Fruit fly (Drosophila melanogaster) whole organism, embryonic: Measurements from ENCODE around the gene CG42676.

Experiments used
- Adf1 ChIP-seq: fragments of 200-800 bp; sonication (Bioruptor generic); IDR thresholded peaks from 2 replicates; pipeline ENCODE4 v1.3.6; 2022; ENCODE audit warnings: missing biosample characterization, missing genetic modification characterization
- Bgb ChIP-seq: fragments of 200-800 bp; sonication (Bioruptor generic); IDR thresholded peaks from 2 replicates; pipeline ENCODE4 v1.3.6; 2022; ENCODE audit warnings: missing biosample characterization, missing genetic modification characterization; ENCODE audit not compliant: partially characterized antibody
- Blimp-1 ChIP-seq: fragments of 200-800 bp; sonication (Bioruptor generic); optimal IDR thresholded peaks from 3 replicates; lab custom pipeline; 2018; ENCODE audit warnings: missing biosample characterization, missing genetic modification characterization, mild to moderate bottlenecking, moderate library complexity, missing genetic modification reagents
- CG1024 ChIP-seq: fragments of 200-800 bp; sonication (Bioruptor generic); IDR thresholded peaks from 2 replicates; pipeline ENCODE4 v1.3.6; 2022; ENCODE audit warnings: missing biosample characterization, missing genetic modification characterization
- CG10979 ChIP-seq: fragments of 200-800 bp; sonication (Bioruptor generic); optimal IDR thresholded peaks from 2 replicates; lab custom pipeline; 2018; ENCODE audit warnings: missing biosample characterization, mild to moderate bottlenecking, missing genetic modification characterization, moderate library complexity
- CG11247 ChIP-seq: fragments of 200-800 bp; sonication (Bioruptor generic); IDR thresholded peaks from 2 replicates; pipeline ENCODE4 v1.3.6; 2022; ENCODE audit warnings: missing biosample characterization, missing genetic modification characterization
- CG12391 ChIP-seq: fragments of 200-800 bp; sonication (Bioruptor generic); optimal IDR thresholded peaks from 3 replicates; lab custom pipeline; 2018; ENCODE audit warnings: missing biosample characterization, mild to moderate bottlenecking, missing genetic modification characterization, moderate library complexity
- CG12942 ChIP-seq: fragments of 200-800 bp; sonication (Bioruptor generic); optimal IDR thresholded peaks from 3 replicates; lab custom pipeline; 2016; ENCODE audit warnings: missing biosample characterization, missing genetic modification characterization
- CG14050 ChIP-seq: fragments of 200-800 bp; sonication (Bioruptor generic); IDR thresholded peaks from 3 replicates; pipeline ENCODE4 v1.3.6; 2022; ENCODE audit warnings: missing biosample characterization, missing genetic modification characterization
- CG15073 ChIP-seq: fragments of 200-800 bp; sonication (Bioruptor generic); optimal IDR thresholded peaks from 2 replicates; lab custom pipeline; 2016; ENCODE audit warnings: missing biosample characterization, missing genetic modification characterization
- CG3281 ChIP-seq: fragments of 200-800 bp; sonication (Bioruptor generic); optimal IDR thresholded peaks from 3 replicates; lab custom pipeline; 2017; ENCODE audit warnings: missing biosample characterization, mild to moderate bottlenecking, missing genetic modification characterization
- CrebB ChIP-seq: fragments of 200-800 bp; sonication (Bioruptor generic); optimal IDR thresholded peaks from 3 replicates; lab custom pipeline; 2018; ENCODE audit warnings: missing biosample characterization, mild to moderate bottlenecking, missing genetic modification characterization
- D19A ChIP-seq: fragments of 200-800 bp; optimal IDR thresholded peaks from 3 replicates; lab custom pipeline; 2019; ENCODE audit warnings: missing biosample characterization, mild to moderate bottlenecking, missing genetic modification characterization, moderate library complexity
- Dbx ChIP-seq: fragments of 200-800 bp; sonication (Bioruptor generic); IDR thresholded peaks from 3 replicates; pipeline ENCODE4 v1.3.6; 2022; ENCODE audit warnings: missing biosample characterization, missing genetic modification characterization
- Dp ChIP-seq: fragments of 200-800 bp; sonication (Bioruptor generic); optimal IDR thresholded peaks from 2 replicates; lab custom pipeline; 2018; ENCODE audit warnings: missing biosample characterization, mild to moderate bottlenecking, missing genetic modification characterization, moderate library complexity
- H15 ChIP-seq: fragments of 200-800 bp; sonication (Bioruptor generic); IDR thresholded peaks from 3 replicates; pipeline ENCODE4 v1.3.6; 2022; ENCODE audit warnings: missing biosample characterization, missing genetic modification characterization
- Hand ChIP-seq: fragments of 200-800 bp; sonication (Bioruptor generic); optimal IDR thresholded peaks from 2 replicates; lab custom pipeline; 2017; ENCODE audit warnings: mild to moderate bottlenecking, missing biosample characterization, missing genetic modification reagents, missing genetic modification characterization
- HmgD ChIP-seq: fragments of 200-800 bp; sonication (Bioruptor generic); optimal IDR thresholded peaks from 3 replicates; lab custom pipeline; 2016; ENCODE audit warnings: missing biosample characterization, missing genetic modification characterization
- NFAT ChIP-seq: fragments of 200-800 bp; sonication (Bioruptor generic); IDR thresholded peaks from 2 replicates; pipeline ENCODE4 v1.3.6; 2022; ENCODE audit warnings: missing biosample characterization, missing genetic modification characterization
- Nf-YA ChIP-seq: fragments of 200-800 bp; sonication (Bioruptor generic); IDR thresholded peaks from 2 replicates; pipeline ENCODE4 v1.3.6; 2022; ENCODE audit warnings: missing biosample characterization, missing genetic modification characterization
- Nf-YC ChIP-seq: fragments of 200-800 bp; optimal IDR thresholded peaks from 3 replicates; lab custom pipeline; 2019; ENCODE audit warnings: missing biosample characterization, mild to moderate bottlenecking, missing genetic modification characterization, moderate library complexity
- Oaz ChIP-seq: fragments of 200-800 bp; sonication (Bioruptor generic); IDR thresholded peaks from 2 replicates; pipeline ENCODE4 v1.3.6; 2022; ENCODE audit warnings: missing biosample characterization, missing genetic modification characterization
- Sox102F ChIP-seq: fragments of 200-800 bp; sonication (Bioruptor generic); optimal IDR thresholded peaks from 2 replicates; lab custom pipeline; 2018; ENCODE audit warnings: missing biosample characterization, mild to moderate bottlenecking, missing genetic modification characterization, moderate library complexity
- Spps ChIP-seq: fragments of 200-800 bp; sonication (Bioruptor generic); optimal IDR thresholded peaks from 2 replicates; lab custom pipeline; 2018; ENCODE audit warnings: missing biosample characterization, mild to moderate bottlenecking, missing genetic modification characterization
- ab ChIP-seq: fragments of 200-800 bp; sonication (Bioruptor generic); optimal IDR thresholded peaks from 2 replicates; lab custom pipeline; 2016; ENCODE audit warnings: missing biosample characterization, missing genetic modification characterization
- az2 ChIP-seq: fragments of 200-800 bp; sonication (Bioruptor generic); optimal IDR thresholded peaks from 3 replicates; lab custom pipeline; 2016; ENCODE audit warnings: missing biosample characterization, missing genetic modification characterization
- bowl ChIP-seq: fragments of 200-800 bp; sonication (Bioruptor generic); IDR thresholded peaks from 2 replicates; pipeline ENCODE4 v1.3.6; 2022; ENCODE audit warnings: missing biosample characterization, missing genetic modification characterization
- chif ChIP-seq, 2 experiments: fragments of 200-800 bp; sonication (Bioruptor generic); optimal IDR thresholded peaks; 3 replicates each; lab custom pipeline; 2016; ENCODE audit warnings: missing biosample characterization in 2 of 2, missing genetic modification characterization in 2 of 2
- chn ChIP-seq: fragments of 200-800 bp; sonication (Bioruptor generic); optimal IDR thresholded peaks from 2 replicates; lab custom pipeline; 2016; ENCODE audit warnings: missing biosample characterization, missing genetic modification characterization
- ci ChIP-seq: fragments of 200-800 bp; sonication (Bioruptor generic); IDR thresholded peaks from 3 replicates; pipeline ENCODE4 v1.3.6; 2022; ENCODE audit warnings: missing biosample characterization, missing genetic modification characterization
- da ChIP-seq: fragments of 200-800 bp; sonication (Bioruptor generic); optimal IDR thresholded peaks from 2 replicates; lab custom pipeline; 2016; ENCODE audit warnings: missing biosample characterization, missing genetic modification characterization
- dimm ChIP-seq: fragments of 200-800 bp; sonication (Bioruptor generic); IDR thresholded peaks from 2 replicates; pipeline ENCODE4 v1.3.6; 2022; ENCODE audit warnings: missing biosample characterization, missing genetic modification characterization
- dm ChIP-seq: fragments of 200-800 bp; sonication (Bioruptor generic); optimal IDR thresholded peaks from 3 replicates; lab custom pipeline; 2016; ENCODE audit warnings: missing biosample characterization, missing genetic modification characterization
- eve ChIP-seq, 2 experiments: fragments of >200 bp; optimal IDR thresholded peaks; 2 replicates each; lab custom pipeline; 2017; ENCODE audit warnings: missing biosample characterization in 2 of 2, missing genetic modification characterization in 2 of 2
- ftz-f1 ChIP-seq: fragments of 200-800 bp; sonication (Bioruptor generic); optimal IDR thresholded peaks from 2 replicates; lab custom pipeline; 2016; ENCODE audit warnings: missing biosample characterization, missing genetic modification characterization
- fu2 ChIP-seq: fragments of 200-800 bp; sonication (Bioruptor generic); optimal IDR thresholded peaks from 2 replicates; lab custom pipeline; 2016; ENCODE audit warnings: missing biosample characterization, missing genetic modification characterization
- gce ChIP-seq: fragments of 200-800 bp; sonication (Bioruptor generic); IDR thresholded peaks from 3 replicates; pipeline ENCODE4 v1.3.6; 2022; ENCODE audit warnings: missing biosample characterization, missing genetic modification characterization
- hth ChIP-seq: fragments of >200 bp; optimal IDR thresholded peaks from 2 replicates; lab custom pipeline; 2017; ENCODE audit warnings: inconsistent platforms
- ind ChIP-seq: fragments of 200-800 bp; sonication (Bioruptor generic); optimal IDR thresholded peaks from 3 replicates; lab custom pipeline; 2016; ENCODE audit warnings: missing biosample characterization, missing genetic modification characterization
- ken ChIP-seq: fragments of 200-800 bp; sonication (Bioruptor generic); IDR thresholded peaks from 3 replicates; pipeline ENCODE4 v1.3.6; 2022; ENCODE audit warnings: missing biosample characterization, missing genetic modification characterization
- klu ChIP-seq: fragments of 200-800 bp; sonication (Bioruptor generic); IDR thresholded peaks from 2 replicates; pipeline ENCODE4 v1.3.6; 2022; ENCODE audit warnings: missing biosample characterization, missing genetic modification characterization
- mam ChIP-seq: fragments of 200-800 bp; sonication (Bioruptor generic); optimal IDR thresholded peaks from 3 replicates; lab custom pipeline; 2016; ENCODE audit warnings: missing biosample characterization, missing genetic modification characterization
- oc ChIP-seq: fragments of 200-800 bp; sonication (Bioruptor generic); optimal IDR thresholded peaks from 2 replicates; lab custom pipeline; 2018; ENCODE audit warnings: missing biosample characterization, mild to moderate bottlenecking, missing genetic modification characterization, moderate library complexity
- onecut ChIP-seq: fragments of 200-800 bp; sonication (Bioruptor generic); IDR thresholded peaks from 2 replicates; pipeline ENCODE4 v1.3.6; 2022; ENCODE audit warnings: missing biosample characterization, missing genetic modification characterization
- pb ChIP-seq: fragments of 200-800 bp; sonication (Bioruptor generic); optimal IDR thresholded peaks from 3 replicates; lab custom pipeline; 2016; ENCODE audit warnings: missing biosample characterization, missing genetic modification characterization
- sc ChIP-seq, 3 experiments: fragments of >200 bp in 2 of 3; fragments of 200-800 bp in 1 of 3; sonication (Bioruptor generic) in 1 of 3; optimal IDR thresholded peaks; 2 replicates in 2 of 3; 3 replicates in 1 of 3; lab custom pipeline; 2017; ENCODE audit warnings: mild to moderate bottlenecking in 1 of 3, missing biosample characterization in 1 of 3, missing genetic modification characterization in 1 of 3, missing genetic modification reagents in 1 of 3
- sob ChIP-seq: fragments of 200-800 bp; sonication (Bioruptor generic); IDR thresholded peaks from 2 replicates; pipeline ENCODE4 v1.3.6; 2022; ENCODE audit warnings: missing biosample characterization, missing genetic modification characterization
- sug ChIP-seq: fragments of 200-800 bp; optimal IDR thresholded peaks from 2 replicates; lab custom pipeline; 2019; ENCODE audit warnings: missing biosample characterization, mild to moderate bottlenecking, missing genetic modification characterization, moderate library complexity
- toy ChIP-seq: fragments of 200-800 bp; sonication (Bioruptor generic); IDR thresholded peaks from 2 replicates; pipeline ENCODE4 v1.3.6; 2022; ENCODE audit warnings: missing biosample characterization, missing genetic modification characterization
- trh ChIP-seq: fragments of 200-800 bp; sonication (Bioruptor generic); optimal IDR thresholded peaks from 2 replicates; lab custom pipeline; 2016; ENCODE audit warnings: missing biosample characterization, missing genetic modification characterization
- tup ChIP-seq: fragments of 200-800 bp; sonication (Bioruptor generic); optimal IDR thresholded peaks from 2 replicates; lab custom pipeline; 2016; ENCODE audit warnings: missing biosample characterization, mild to moderate bottlenecking, missing genetic modification characterization, moderate library complexity
- wek ChIP-seq: fragments of 200-800 bp; sonication (Bioruptor generic); optimal IDR thresholded peaks from 3 replicates; lab custom pipeline; 2018; ENCODE audit warnings: missing biosample characterization, mild to moderate bottlenecking, missing genetic modification characterization, moderate library complexity
- yki ChIP-seq: fragments of >200 bp; optimal IDR thresholded peaks from 3 replicates; lab custom pipeline; 2018

Gene CG42676

dm6 chr3L:1808631-1809030 lies 5.7 kb downstream of the CG42676 start (continued):
- TF ChIP-seq CG10979 (tag; lab: Kevin White, UChicago) (peak; percentile 83), yki (lab: Kevin White, UChicago) (no peak), Dp (GFP tag; lab: Kevin White, UChicago) (no peak), chif (GFP tag; optimal IDR thresholded peaks at IDR 0.05; lab: Kevin White, UChicago) (peak; percentile 84 to 91), CG14050 (peak; percentile 90), sob (GFP tag; lab: Robert Waterston, UW) (peak; percentile 94), CG11247 (peak; percentile 90), eve (GFP tag; optimal IDR thresholded peaks at IDR 0.05; lab: Kevin White, UChicago) (no peak), Oaz (GFP tag; lab: Robert Waterston, UW) (peak; percentile 88), ci (GFP tag; lab: Robert Waterston, UW) (peak; percentile 94), toy (GFP tag; lab: Robert Waterston, UW) (peak; percentile 79), fu2 (GFP tag; lab: Kevin White, UChicago) (peak; percentile 78), Nf-YA (GFP tag; lab: Robert Waterston, UW) (peak; percentile 83), ind (GFP tag; lab: Kevin White, UChicago) (peak; percentile 91), H15 (GFP tag; lab: Robert Waterston, UW) (peak; percentile 85), mam (peak; percentile 87), Hand (GFP tag; lab: Kevin White, UChicago) (peak; percentile 47), D19A (no peak), trh (GFP tag; lab: Kevin White, UChicago) (peak; percentile 75), Nf-YC (peak; percentile 59), CG15073 (GFP tag; lab: Kevin White, UChicago) (peak; percentile 28), CG3281 (peak; percentile 84), Bgb (GFP tag; lab: Robert Waterston, UW) (no peak), hth (lab: Kevin White, UChicago) (no peak), bowl (GFP tag; lab: Robert Waterston, UW) (peak; percentile 78), CG1024 (GFP tag; lab: Robert Waterston, UW) (peak; percentile 86), CG12391 (tag; lab: Kevin White, UChicago) (peak; percentile 88), Dbx (GFP tag; lab: Robert Waterston, UW) (peak; percentile 89), gce (GFP tag; lab: Robert Waterston, UW) (peak; percentile 84; the same call in 1 of the 3 replicates), wek (GFP tag; lab: Kevin White, UChicago) (peak; percentile 75), Sox102F (GFP tag; lab: Kevin White, UChicago) (peak; percentile 89), NFAT (GFP tag; lab: Robert Waterston, UW) (peak; percentile 89), tup (GFP tag; lab: Kevin White, UChicago) (peak; percentile 72), ab (GFP tag; lab: Kevin White, UChicago) (peak; percentile 87), oc (tag; lab: Kevin White, UChicago) (peak; percentile 88), pb (GFP tag; lab: Kevin White, UChicago) (peak; percentile 85), chn (peak; percentile 81), Adf1 (GFP tag; lab: Robert Waterston, UW) (peak; percentile 67), ftz-f1 (GFP tag; lab: Kevin White, UChicago) (no peak), az2 (GFP tag; lab: Kevin White, UChicago) (peak; percentile 84), da (GFP tag; lab: Kevin White, UChicago) (peak; percentile 7), HmgD (GFP tag; lab: Kevin White, UChicago) (peak; percentile 71), klu (GFP tag; lab: Robert Waterston, UW) (peak; percentile 86), CrebB (tag; lab: Kevin White, UChicago) (peak; percentile 88), Spps (tag; lab: Kevin White, UChicago) (peak; percentile 59), onecut (GFP tag; lab: Robert Waterston, UW) (peak; percentile 83), dimm (GFP tag; lab: Robert Waterston, UW) (peak; percentile 80), dm (peak; percentile 67), sug (tag; lab: Kevin White, UChicago) (peak; percentile 70), Blimp-1 (GFP tag; lab: Kevin White, UChicago) (peak; percentile 83), sc (optimal IDR thresholded peaks at IDR 0.05; lab: Kevin White, UChicago) (no peak), sc (GFP tag; optimal IDR thresholded peaks at IDR 0.05; lab: Kevin White, UChicago) (no peak), ken (GFP tag; lab: Robert Waterston, UW) (peak; percentile 84), CG12942 (GFP tag; lab: Kevin White, UChicago) (peak; percentile 86)
